Worm (Caenorhabditis elegans) whole organism, L4 larva: Measurements from ENCODE around the gene AC3.12.

Experiments used
- ceh-44 ChIP-seq: fragments of 200-800 bp; sonication (Bioruptor generic); IDR thresholded peaks from 2 replicates; pipeline ENCODE4 v1.3.6; 2022; ENCODE audit warnings: missing genetic modification reagents, missing genetic modification characterization, missing compliant biosample characterization
- dmd-6 ChIP-seq: fragments of 200-800 bp; sonication (Bioruptor generic); IDR thresholded peaks from 2 replicates; pipeline ENCODE4 v1.3.6; 2022; ENCODE audit warnings: missing genetic modification reagents, missing genetic modification characterization, missing compliant biosample characterization
- dve-1 ChIP-seq: sonication (generic microtip); optimal IDR thresholded peaks from 2 replicates; lab custom pipeline; 2017; ENCODE audit warnings: antibody characterized with exemption, mild to moderate bottlenecking, missing genetic modification characterization, missing compliant biosample characterization; ENCODE audit not compliant: insufficient read depth
- fkh-10 ChIP-seq: fragments of 150-350 bp; optimal IDR thresholded peaks from 2 replicates; lab custom pipeline; 2014; ENCODE audit warnings: missing biosample characterization, missing genetic modification reagents, missing genetic modification characterization
- nhr-11 ChIP-seq: fragments of 150-350 bp; optimal IDR thresholded peaks from 2 replicates; lab custom pipeline; 2014; ENCODE audit warnings: missing biosample characterization, missing genetic modification characterization
- pha-4 ChIP-seq, 2 experiments: fragments of 150-350 bp in 1 of 2; fragments of 200-800 bp in 1 of 2; sonication (Bioruptor generic) in 1 of 2; IDR thresholded peaks in 1 of 2; optimal IDR thresholded peaks in 1 of 2; 2 replicates each; pipeline versions ENCODE4 v1.3.6 to Lab custom; 2014 to 2022; ENCODE audit warnings: missing genetic modification characterization in 2 of 2, missing genetic modification reagents in 2 of 2, missing biosample characterization in 1 of 2, missing compliant biosample characterization in 1 of 2
- snpc-4 ChIP-seq: fragments of 150-350 bp; optimal IDR thresholded peaks from 2 replicates; lab custom pipeline; 2014; ENCODE audit warnings: missing biosample characterization, missing genetic modification characterization
- unc-62 ChIP-seq, 3 experiments: fragments of 150-350 bp in 1 of 3; sonication (generic microtip); optimal IDR thresholded peaks in 2 of 3; peaks in 1 of 3; 1 replicate in 1 of 3; 2 replicates in 2 of 3; lab custom pipeline; 2014 to 2017; ENCODE audit warnings: missing biosample characterization in 3 of 3, missing genetic modification characterization in 3 of 3, missing genetic modification reagents in 3 of 3, missing genotype in 1 of 3

ce11 chrV:10388318-10388717 lies 9.1 kb upstream of the AC3.12 start, which contains the start of gene AC3.5:
- TF ChIP-seq dve-1 (tag; lab: Kevin White, UChicago) (no peak), snpc-4 (no peak), unc-62 (GFP tag; optimal IDR thresholded peaks at IDR 0.05 in 1 of 2; lab: Kevin White, UChicago) (peak in 1 of 2 experiments; percentile 56), unc-62 (tag; optimal IDR thresholded peaks at IDR 0.05; lab: Kevin White, UChicago) (no peak), ceh-44 (GFP tag; lab: Robert Waterston, UW) (no peak), nhr-11 (no peak), fkh-10 (no peak), pha-4 (GFP tag; IDR thresholded peaks at IDR 0.05; lab: Robert Waterston, UW) (no peak), pha-4 (tag; optimal IDR thresholded peaks at IDR 0.05; lab: Kevin White, UChicago) (no peak), dmd-6 (GFP tag; lab: Robert Waterston, UW) (no peak)
